Fruit fly (Drosophila melanogaster) whole organism, embryonic: ENCODE results near the gene Syx5.

ENCODE experiments used
- Awh ChIP-seq: fragments of 200-800 bp; sonication (Bioruptor generic); IDR thresholded peaks from 2 replicates; pipeline ENCODE4, ENCODE4 v1.3.6; 2022; ENCODE audit warnings: missing biosample characterization, missing genetic modification characterization
- C15 ChIP-seq: fragments of 200-800 bp; sonication (Bioruptor generic); IDR thresholded peaks from 3 replicates; pipeline ENCODE4 v1.3.6; 2022; ENCODE audit warnings: missing biosample characterization, missing genetic modification characterization
- CG10431 ChIP-seq: fragments of 200-800 bp; sonication (Bioruptor generic); optimal IDR thresholded peaks from 3 replicates; lab custom pipeline; 2018; ENCODE audit warnings: missing biosample characterization, mild to moderate bottlenecking, missing genetic modification characterization
- CG11093 ChIP-seq: fragments of 200-800 bp; sonication (Bioruptor generic); IDR thresholded peaks from 3 replicates; pipeline ENCODE4 v1.3.6; 2022; ENCODE audit warnings: missing biosample characterization, missing genetic modification characterization
- CG11560 ChIP-seq: fragments of 200-800 bp; sonication (Bioruptor generic); IDR thresholded peaks from 3 replicates; pipeline ENCODE4 v1.3.6; 2022; ENCODE audit warnings: missing biosample characterization, missing genetic modification characterization
- CG12236 ChIP-seq: fragments of 200-800 bp; sonication (Bioruptor generic); optimal IDR thresholded peaks from 2 replicates; lab custom pipeline; 2016; ENCODE audit warnings: missing biosample characterization, missing genetic modification characterization
- CG1529 ChIP-seq: fragments of 200-800 bp; sonication (Bioruptor generic); optimal IDR thresholded peaks from 3 replicates; lab custom pipeline; 2018; ENCODE audit warnings: missing biosample characterization, missing genetic modification characterization
- CG15514 ChIP-seq: fragments of 200-800 bp; sonication (Bioruptor generic); optimal IDR thresholded peaks from 3 replicates; lab custom pipeline; 2017; ENCODE audit warnings: missing biosample characterization, missing genetic modification characterization, mild to moderate bottlenecking, moderate library complexity, missing genetic modification reagents
- CG17328 ChIP-seq: fragments of 200-800 bp; sonication (Bioruptor generic); IDR thresholded peaks from 2 replicates; pipeline ENCODE4 v1.3.6; 2022; ENCODE audit warnings: missing biosample characterization, missing genetic modification characterization
- CG17568 ChIP-seq: fragments of 200-800 bp; sonication (Bioruptor generic); optimal IDR thresholded peaks from 2 replicates; lab custom pipeline; 2018; ENCODE audit warnings: missing biosample characterization, mild to moderate bottlenecking, missing genetic modification characterization, moderate library complexity
- CG17802 ChIP-seq: fragments of 200-800 bp; sonication (Bioruptor generic); optimal IDR thresholded peaks from 2 replicates; lab custom pipeline; 2018; ENCODE audit warnings: missing biosample characterization, mild to moderate bottlenecking, missing genetic modification characterization, moderate library complexity
- CG18262 ChIP-seq: fragments of 200-800 bp; optimal IDR thresholded peaks from 3 replicates; lab custom pipeline; 2019; ENCODE audit warnings: missing biosample characterization, mild to moderate bottlenecking, missing genetic modification characterization, moderate library complexity
- CG2120 ChIP-seq: fragments of 200-800 bp; sonication (Bioruptor generic); optimal IDR thresholded peaks from 3 replicates; lab custom pipeline; 2016; ENCODE audit warnings: missing biosample characterization, missing genetic modification characterization
- CG2712 ChIP-seq: fragments of 200-800 bp; optimal IDR thresholded peaks from 3 replicates; lab custom pipeline; 2019; ENCODE audit warnings: missing biosample characterization, mild to moderate bottlenecking, missing genetic modification characterization, moderate library complexity
- CG2889 ChIP-seq: fragments of 200-800 bp; sonication (Bioruptor generic); IDR thresholded peaks from 3 replicates; pipeline ENCODE4 v1.3.6; 2022; ENCODE audit warnings: missing biosample characterization, missing genetic modification characterization
- CG31388 ChIP-seq: fragments of 200-800 bp; sonication (Bioruptor generic); optimal IDR thresholded peaks from 2 replicates; lab custom pipeline; 2016; ENCODE audit warnings: missing biosample characterization, missing genetic modification characterization
- CG42726 ChIP-seq: fragments of 200-800 bp; sonication (Bioruptor generic); IDR thresholded peaks from 2 replicates; pipeline ENCODE4 v1.3.6; 2022; ENCODE audit warnings: missing biosample characterization, missing genetic modification characterization; ENCODE audit not compliant: partially characterized antibody
- CG4820 ChIP-seq: fragments of 200-800 bp; sonication (Bioruptor generic); optimal IDR thresholded peaks from 3 replicates; lab custom pipeline; 2016; ENCODE audit warnings: missing biosample characterization, missing genetic modification characterization
- CG5245 ChIP-seq: fragments of 200-800 bp; sonication (Bioruptor generic); optimal IDR thresholded peaks from 3 replicates; lab custom pipeline; 2016; ENCODE audit warnings: missing biosample characterization, missing genetic modification characterization
- CG6854 ChIP-seq: fragments of 200-800 bp; sonication (Bioruptor generic); optimal IDR thresholded peaks from 3 replicates; lab custom pipeline; 2017; ENCODE audit warnings: missing biosample characterization, mild to moderate bottlenecking, missing genetic modification characterization
- CG8924 ChIP-seq: fragments of 200-800 bp; optimal IDR thresholded peaks from 3 replicates; lab custom pipeline; 2019; ENCODE audit warnings: missing biosample characterization, mild to moderate bottlenecking, missing genetic modification characterization, moderate library complexity
- CG9932 ChIP-seq: fragments of 200-800 bp; sonication (Bioruptor generic); IDR thresholded peaks from 2 replicates; pipeline ENCODE4 v1.3.6; 2022; ENCODE audit warnings: missing biosample characterization, missing genetic modification characterization
- D ChIP-seq, 2 experiments: fragments of 200-800 bp in 1 of 2; fragments of >200 bp in 1 of 2; sonication (Bioruptor generic) in 1 of 2; optimal IDR thresholded peaks; 2 replicates in 1 of 2; 3 replicates in 1 of 2; lab custom pipeline; 2017; ENCODE audit warnings: mild to moderate bottlenecking in 1 of 2, missing biosample characterization in 1 of 2, missing genetic modification characterization in 1 of 2, missing genetic modification reagents in 1 of 2
- Doc3 ChIP-seq: fragments of 200-800 bp; sonication (Bioruptor generic); IDR thresholded peaks from 3 replicates; pipeline ENCODE4 v1.3.6; 2022; ENCODE audit warnings: missing biosample characterization, missing genetic modification characterization; ENCODE audit not compliant: partially characterized antibody
- Elba2 ChIP-seq: fragments of 200-800 bp; sonication (Bioruptor generic); optimal IDR thresholded peaks from 3 replicates; lab custom pipeline; 2016; ENCODE audit warnings: missing biosample characterization, missing genetic modification characterization
- Gug ChIP-seq: fragments of 200-800 bp; sonication (Bioruptor generic); IDR thresholded peaks from 4 replicates; pipeline ENCODE4 v1.3.6; 2022; ENCODE audit warnings: missing biosample characterization, missing genetic modification characterization
- HHEX ChIP-seq: fragments of 200-800 bp; sonication (Bioruptor generic); optimal IDR thresholded peaks from 3 replicates; lab custom pipeline; 2017; ENCODE audit warnings: missing biosample characterization, mild to moderate bottlenecking, missing genetic modification characterization, missing genetic modification reagents
- Hsf ChIP-seq: fragments of 200-800 bp; sonication (Bioruptor generic); optimal IDR thresholded peaks from 3 replicates; lab custom pipeline; 2016; ENCODE audit warnings: missing biosample characterization, missing genetic modification characterization
- NC2α ChIP-seq: fragments of 200-800 bp; sonication (Bioruptor generic); optimal IDR thresholded peaks from 2 replicates; lab custom pipeline; 2016; ENCODE audit warnings: missing biosample characterization, missing genetic modification characterization
- Poxn ChIP-seq: fragments of 200-800 bp; sonication (Bioruptor generic); IDR thresholded peaks from 2 replicates; pipeline ENCODE4 v1.3.6; 2022; ENCODE audit warnings: missing biosample characterization, missing genetic modification characterization
- ato ChIP-seq: fragments of 200-800 bp; sonication (Bioruptor generic); IDR thresholded peaks from 2 replicates; pipeline ENCODE4 v1.3.6; 2022; ENCODE audit warnings: missing biosample characterization, missing genetic modification characterization; ENCODE audit not compliant: partially characterized antibody
- disco-r ChIP-seq: fragments of 200-800 bp; sonication (Bioruptor generic); optimal IDR thresholded peaks from 2 replicates; lab custom pipeline; 2016; ENCODE audit warnings: missing biosample characterization, missing genetic modification characterization
- dm ChIP-seq: fragments of 200-800 bp; sonication (Bioruptor generic); optimal IDR thresholded peaks from 3 replicates; lab custom pipeline; 2016; ENCODE audit warnings: missing biosample characterization, missing genetic modification characterization
- dmrt99B ChIP-seq: fragments of 200-800 bp; sonication (Bioruptor generic); optimal IDR thresholded peaks from 2 replicates; lab custom pipeline; 2018; ENCODE audit warnings: missing biosample characterization, mild to moderate bottlenecking, missing genetic modification characterization, moderate library complexity
- dpn ChIP-seq, 2 experiments: fragments of 200-800 bp; sonication (Bioruptor generic); optimal IDR thresholded peaks; 3 replicates each; lab custom pipeline; 2016; ENCODE audit warnings: missing biosample characterization in 2 of 2, missing genetic modification characterization in 2 of 2
- ewg ChIP-seq: fragments of 200-800 bp; sonication (Bioruptor generic); optimal IDR thresholded peaks from 3 replicates; lab custom pipeline; 2017; ENCODE audit warnings: mild to moderate bottlenecking, missing biosample characterization, missing genetic modification reagents, missing genetic modification characterization
- ftz-f1 ChIP-seq: fragments of 200-800 bp; sonication (Bioruptor generic); optimal IDR thresholded peaks from 2 replicates; lab custom pipeline; 2016; ENCODE audit warnings: missing biosample characterization, missing genetic modification characterization
- gcm ChIP-seq: fragments of 200-800 bp; sonication (Bioruptor generic); optimal IDR thresholded peaks from 2 replicates; lab custom pipeline; 2019; ENCODE audit warnings: missing biosample characterization, mild to moderate bottlenecking, missing genetic modification characterization, moderate library complexity
- gfzf ChIP-seq: fragments of 200-800 bp; sonication (Bioruptor generic); optimal IDR thresholded peaks from 2 replicates; lab custom pipeline; 2016; ENCODE audit warnings: missing biosample characterization, mild to moderate bottlenecking, missing genetic modification characterization, moderate library complexity
- her ChIP-seq: fragments of 200-800 bp; sonication (Bioruptor generic); optimal IDR thresholded peaks from 2 replicates; lab custom pipeline; 2016; ENCODE audit warnings: missing biosample characterization, missing genetic modification characterization
- kni ChIP-seq: fragments of 200-800 bp; sonication (Bioruptor generic); optimal IDR thresholded peaks from 3 replicates; lab custom pipeline; 2017; ENCODE audit warnings: mild to moderate bottlenecking, missing biosample characterization, missing genetic modification reagents, missing genetic modification characterization
- lilli ChIP-seq: fragments of 200-800 bp; sonication (Bioruptor generic); optimal IDR thresholded peaks from 3 replicates; lab custom pipeline; 2016; ENCODE audit warnings: missing biosample characterization, missing genetic modification characterization
- nom ChIP-seq: fragments of 200-800 bp; sonication (Bioruptor generic); optimal IDR thresholded peaks from 2 replicates; lab custom pipeline; 2017; ENCODE audit warnings: missing biosample characterization, missing genetic modification characterization, mild to moderate bottlenecking, moderate library complexity, missing genetic modification reagents
- phol ChIP-seq: fragments of 200-800 bp; sonication (Bioruptor generic); optimal IDR thresholded peaks from 3 replicates; lab custom pipeline; 2018; ENCODE audit warnings: missing biosample characterization, mild to moderate bottlenecking, missing genetic modification characterization, moderate library complexity
- pnt ChIP-seq: fragments of 200-800 bp; sonication (Bioruptor generic); optimal IDR thresholded peaks from 3 replicates; lab custom pipeline; 2016; ENCODE audit warnings: missing biosample characterization, missing genetic modification characterization
- schlank ChIP-seq: fragments of 200-800 bp; sonication (Bioruptor generic); optimal IDR thresholded peaks from 2 replicates; lab custom pipeline; 2018; ENCODE audit warnings: missing biosample characterization, mild to moderate bottlenecking, missing genetic modification characterization
- sens-2 ChIP-seq: fragments of 200-800 bp; sonication (Bioruptor generic); IDR thresholded peaks from 2 replicates; pipeline ENCODE4 v1.3.6; 2022; ENCODE audit warnings: missing biosample characterization, missing genetic modification characterization
- tin ChIP-seq: fragments of 200-800 bp; sonication (Bioruptor generic); optimal IDR thresholded peaks from 3 replicates; lab custom pipeline; 2016; ENCODE audit warnings: missing biosample characterization, missing genetic modification characterization

Syx5 gene

DNA sequence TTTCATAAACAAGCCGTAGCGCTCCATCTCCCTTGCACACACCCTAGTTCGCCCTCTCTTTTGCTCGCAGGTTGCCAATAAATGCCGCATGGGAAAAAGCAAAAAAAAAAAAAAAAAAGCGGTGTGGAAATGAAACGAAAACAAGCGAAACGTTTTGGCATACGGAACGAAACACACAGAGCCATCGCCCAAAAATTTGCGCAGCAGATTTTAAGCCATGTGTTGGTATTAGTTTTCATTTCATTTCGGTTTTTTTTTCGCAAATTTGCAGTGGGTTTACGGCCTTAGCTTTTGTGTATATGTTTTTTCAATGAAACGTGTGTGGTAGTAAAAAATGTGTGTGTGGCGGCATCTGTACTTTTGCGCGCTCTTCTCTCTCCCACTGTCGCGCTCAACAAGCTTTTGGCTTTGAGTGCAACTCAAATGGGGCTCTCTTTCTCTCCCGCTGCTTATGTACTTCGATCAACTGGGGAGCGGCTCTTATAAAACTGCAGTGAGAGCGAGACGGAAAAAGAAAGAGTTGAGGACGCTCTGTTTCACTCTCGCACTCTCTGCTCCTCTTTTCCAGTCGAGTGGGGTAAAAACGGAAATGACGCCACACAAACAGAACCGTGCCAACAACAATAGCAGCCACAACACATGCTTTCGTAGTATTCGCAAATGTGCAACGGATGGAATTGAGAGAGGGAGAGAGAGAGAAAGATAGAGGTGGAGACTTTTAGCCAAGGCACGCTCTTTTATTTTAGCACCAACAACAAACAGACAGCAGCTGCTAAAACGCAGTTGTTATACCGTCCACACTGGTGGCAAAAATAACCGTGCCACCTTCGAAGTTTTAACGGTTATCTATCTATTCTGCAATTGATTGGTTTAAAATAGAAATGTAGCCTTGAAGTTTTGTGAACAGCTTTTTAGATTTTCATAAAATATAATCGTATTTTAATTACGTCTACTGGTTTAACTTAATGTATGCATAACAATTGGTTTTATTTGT is 22.5 kb upstream of the Syx5 start (continued):
- no peak for TF ChIP-seq CG9932
- TF ChIP-seq CG15514 = peak; percentile 36
- TF ChIP-seq pnt (GFP tag; lab: Kevin White, UChicago) = no peak
- TF ChIP-seq sens-2 = no peak
- TF ChIP-seq ftz-f1 (GFP tag; lab: Kevin White, UChicago) = peak; percentile 31
- TF ChIP-seq her (GFP tag; lab: Kevin White, UChicago) = no peak
- TF ChIP-seq CG11560 = no peak
- peak; percentile 27 for TF ChIP-seq CG18262 (tag; lab: Kevin White, UChicago)
- no peak for TF ChIP-seq gfzf (GFP tag; lab: Kevin White, UChicago)
- peak; percentile 21 for TF ChIP-seq phol (tag; lab: Kevin White, UChicago)
- TF ChIP-seq CG12236 (GFP tag; lab: Kevin White, UChicago) = no peak
- TF ChIP-seq dmrt99B = peak; percentile 58
- TF ChIP-seq lilli = peak; percentile 64
- no peak for TF ChIP-seq ewg
- peak; percentile 61 for TF ChIP-seq CG2120 (GFP tag; lab: Kevin White, UChicago)
- peak; percentile 84 for TF ChIP-seq nom (GFP tag; lab: Kevin White, UChicago)
- TF ChIP-seq CG10431 (GFP tag; lab: Kevin White, UChicago) = no peak
- TF ChIP-seq D (optimal IDR thresholded peaks at IDR 0.05; lab: Kevin White, UChicago) = no peak
- no peak for TF ChIP-seq D (GFP tag; optimal IDR thresholded peaks at IDR 0.05; lab: Kevin White, UChicago)
- no peak for TF ChIP-seq CG42726 (GFP tag; lab: Robert Waterston, UW)
- TF ChIP-seq CG31388 (GFP tag; lab: Kevin White, UChicago) = no peak
- TF ChIP-seq dpn (GFP tag; optimal IDR thresholded peaks at IDR 0.05; lab: Kevin White, UChicago) = peak; percentile 56 to 63
- TF ChIP-seq Gug (GFP tag; lab: Robert Waterston, UW) = 0 out of 4 replicates have a peak, but pooled peaks have one; percentile 5
- no peak for TF ChIP-seq CG4820 (GFP tag; lab: Kevin White, UChicago)
- peak; percentile 36 for TF ChIP-seq CG8924 (tag; lab: Kevin White, UChicago)
- TF ChIP-seq CG17328 = no peak
- peak; percentile 62 for TF ChIP-seq HHEX
- TF ChIP-seq kni (GFP tag; lab: Kevin White, UChicago) = peak; percentile 84
- TF ChIP-seq disco-r = peak; percentile 47
- peak; percentile 47 for TF ChIP-seq dm (GFP tag; lab: Kevin White, UChicago)
- no peak for TF ChIP-seq CG17568 (GFP tag; lab: Kevin White, UChicago)
- TF ChIP-seq gcm (GFP tag; lab: Kevin White, UChicago) = peak; percentile 2
- peak; percentile 33 for TF ChIP-seq CG2712
- TF ChIP-seq ato (GFP tag; lab: Robert Waterston, UW) = no peak
- peak; percentile 47 for TF ChIP-seq schlank (tag; lab: Kevin White, UChicago)
- no peak for TF ChIP-seq CG1529 (GFP tag; lab: Kevin White, UChicago)
- TF ChIP-seq Awh = no peak
- no peak for TF ChIP-seq CG5245 (GFP tag; lab: Kevin White, UChicago)
- TF ChIP-seq C15 = no peak
- peak; percentile 30 for TF ChIP-seq CG6854
- no peak for TF ChIP-seq Doc3
- no peak for TF ChIP-seq tin (GFP tag; lab: Kevin White, UChicago)
- no peak for TF ChIP-seq Elba2 (GFP tag; lab: Kevin White, UChicago)
- TF ChIP-seq Poxn (GFP tag; lab: Robert Waterston, UW) = no peak
- no peak for TF ChIP-seq CG2889 (GFP tag; lab: Robert Waterston, UW)
- TF ChIP-seq NC2α (GFP tag; lab: Kevin White, UChicago) = no peak
- TF ChIP-seq Hsf (GFP tag; lab: Kevin White, UChicago) = peak; percentile 48
- no peak for TF ChIP-seq CG11093 (GFP tag; lab: Robert Waterston, UW)
- TF ChIP-seq CG17802 (tag; lab: Kevin White, UChicago) = no peak
